Fruit fly (Drosophila melanogaster): ENCODE measurements around the gene CG9682.

dm6 chr3R:30209648-30210047, 41.1 kb upstream of the CG9682 start, which contains the start of gene Anp:
- no peak for TF ChIP-seq CG15710 (tag; optimal IDR thresholded peaks at IDR 0.05)
- TF ChIP-seq CG4496 (GFP tag; IDR thresholded peaks at IDR 0.05) = no peak
- no peak for TF ChIP-seq CG14655 (GFP tag; optimal IDR thresholded peaks at IDR 0.05)
- no peak for TF ChIP-seq Pif1B (GFP tag; optimal IDR thresholded peaks at IDR 0.05)
- TF ChIP-seq CG10348 (GFP tag; IDR thresholded peaks at IDR 0.05) = no peak
- TF ChIP-seq fd96Ca (GFP tag; IDR thresholded peaks at IDR 0.05) = no peak
- TF ChIP-seq CG13204 (GFP tag; optimal IDR thresholded peaks at IDR 0.05) = no peak

All from whole organism, pupa.